Worm (Caenorhabditis elegans): Measurements from ENCODE around the gene dsl-2.

Gene dsl-2

ce11 chrIV:1204870-1205269 is at the start of gene dsl-2:
TSS of gene dsl-2 (minus strand) at chrIV:1204970.
- no peak for TF ChIP-seq nhr-28 (tag; optimal IDR thresholded peaks at IDR 0.05)
- no peak for TF ChIP-seq sptf-1 (tag; optimal IDR thresholded peaks at IDR 0.05)
- TF ChIP-seq unc-39 (tag; optimal IDR thresholded peaks at IDR 0.05), result no peak
- no peak for TF ChIP-seq nhr-12 (tag; optimal IDR thresholded peaks at IDR 0.05)
- no peak for TF ChIP-seq nhr-237 (tag; optimal IDR thresholded peaks at IDR 0.05)
- no peak for TF ChIP-seq elt-1 (tag; optimal IDR thresholded peaks at IDR 0.05; ENCODE audit: borderline replicate concordance, insufficient read depth)
- no peak for TF ChIP-seq drap-1 (GFP tag; optimal IDR thresholded peaks at IDR 0.05)

DNA sequence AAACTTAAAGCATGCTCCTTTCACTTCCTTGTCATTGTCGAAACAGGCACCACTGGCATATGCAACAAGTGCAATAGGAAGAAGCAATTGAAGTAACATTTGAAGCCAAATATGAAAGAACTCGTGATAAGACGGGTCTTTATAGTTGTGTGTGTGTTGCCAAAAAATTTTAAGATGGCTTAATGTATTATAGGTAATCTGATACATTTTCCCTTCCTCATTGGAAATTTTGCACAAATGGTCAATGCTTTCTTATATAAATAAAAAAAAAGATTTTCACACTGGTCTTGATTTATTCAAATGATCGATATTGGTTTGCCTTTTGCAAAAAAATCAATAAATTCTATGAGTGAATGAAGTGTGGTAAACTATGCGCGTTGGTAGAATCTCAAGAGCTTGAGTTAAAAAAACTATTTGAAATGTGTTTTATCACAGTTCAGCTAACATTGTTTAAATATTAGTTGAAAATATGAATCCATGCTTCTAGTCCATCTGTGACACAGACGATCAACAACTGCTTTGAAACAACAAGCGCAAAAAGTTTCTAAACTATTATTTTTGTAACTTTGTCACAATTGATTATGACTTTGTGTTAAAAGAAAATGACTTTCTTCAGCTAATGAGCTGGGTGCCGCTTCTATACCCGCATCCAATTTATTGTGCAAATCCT is 46.6 kb upstream of the dsl-2 start, which contains the start of the genes clec-166 and F38A1.6:
TSS of gene clec-166 (minus strand) at position 101 of the 670 bp plus-strand sequence.
TSS of gene F38A1.6 (plus strand) at position 620 of the 670 bp plus-strand sequence.
- TF ChIP-seq ceh-83 (GFP tag; optimal IDR thresholded peaks at IDR 0.05), result no peak
- no peak for TF ChIP-seq tbx-8 (GFP tag; optimal IDR thresholded peaks at IDR 0.05)
- TF ChIP-seq sptf-1 (tag; optimal IDR thresholded peaks at IDR 0.05), result no peak
- TF ChIP-seq nhr-237 (tag; optimal IDR thresholded peaks at IDR 0.05), result no peak
- no peak for TF ChIP-seq blmp-1 (tag; optimal IDR thresholded peaks at IDR 0.05)
- TF ChIP-seq nhr-28 (tag; optimal IDR thresholded peaks at IDR 0.05), result no peak
- TF ChIP-seq cnd-1 (tag; optimal IDR thresholded peaks at IDR 0.05), result no peak
- TF ChIP-seq M03D4.4 (tag; optimal IDR thresholded peaks at IDR 0.05), result no peak
- no peak for TF ChIP-seq lsy-2 (tag; optimal IDR thresholded peaks at IDR 0.05)
- no peak for TF ChIP-seq nhr-12 (tag; optimal IDR thresholded peaks at IDR 0.05)
- TF ChIP-seq flh-1 (GFP tag; optimal IDR thresholded peaks at IDR 0.05), result no peak
- TF ChIP-seq ces-1 (GFP tag; optimal IDR thresholded peaks at IDR 0.05), result no peak
- TF ChIP-seq ztf-11 (tag; optimal IDR thresholded peaks at IDR 0.05), result no peak
- TF ChIP-seq unc-120 (tag; optimal IDR thresholded peaks at IDR 0.05; ENCODE audit: poor library complexity, severe bottlenecking), result no peak
- no peak for TF ChIP-seq ceh-43 (GFP tag; optimal IDR thresholded peaks at IDR 0.05)

DNA sequence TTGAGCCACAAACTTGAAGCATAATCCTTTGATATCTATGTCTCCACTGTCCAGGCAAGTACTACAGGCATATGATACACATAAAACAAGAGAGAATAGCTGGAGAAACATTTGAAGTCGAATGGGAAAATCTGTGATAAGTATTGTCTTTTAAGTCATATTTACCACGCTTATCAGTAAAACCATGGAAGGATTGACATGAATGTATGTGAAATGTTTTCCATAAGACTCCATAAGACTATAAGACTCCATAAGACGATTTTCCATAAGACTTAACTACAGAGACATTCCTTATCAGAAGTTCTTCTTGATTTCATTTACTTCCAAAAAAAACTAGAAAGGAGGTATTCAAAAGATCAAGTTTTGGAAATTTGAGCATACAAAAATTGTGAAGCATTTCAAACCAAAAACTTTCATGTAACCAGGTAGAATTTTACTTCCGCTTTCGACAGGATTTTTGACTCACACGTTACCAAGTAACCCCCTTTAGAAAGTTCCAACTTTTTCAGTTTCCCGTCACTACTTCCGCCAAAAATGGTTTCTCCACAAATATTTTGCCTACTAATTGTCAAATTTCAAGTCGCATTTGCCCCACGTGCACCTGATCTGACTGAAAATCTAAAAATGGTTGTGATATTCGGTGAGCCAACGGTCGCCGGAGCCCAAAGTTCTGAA is 42.1 kb upstream of the dsl-2 start, which contains the start of the genes clec-165 and F38A1.11:
TSS of gene clec-165 (minus strand) at position 125 of the 675 bp plus-strand sequence.
TSS of gene F38A1.11 (plus strand) at position 625 of the 675 bp plus-strand sequence.
- no peak for TF ChIP-seq lin-13 (tag; optimal IDR thresholded peaks at IDR 0.05)

DNA sequence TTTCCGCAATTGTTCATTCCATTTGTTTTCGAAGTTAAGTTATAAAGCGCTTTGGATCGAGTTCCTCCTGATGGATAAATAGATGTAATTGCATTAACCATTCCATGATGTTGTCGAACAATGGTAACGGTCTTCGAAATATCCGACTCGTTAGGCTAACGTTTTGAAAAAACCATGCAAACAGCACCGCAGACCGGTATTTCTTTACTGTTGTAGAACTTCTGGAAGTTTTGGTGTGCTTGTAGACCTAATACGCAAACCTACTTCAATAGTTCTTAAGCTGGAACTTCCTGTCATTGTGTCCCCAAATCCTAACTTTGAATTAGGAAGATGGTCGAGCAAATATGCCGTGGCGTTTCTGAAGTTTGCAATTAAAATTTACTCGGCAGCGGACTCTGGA is 40.5 kb upstream of the dsl-2 start, which contains the start of gene F38A1.9:
TSS of gene F38A1.9 (minus strand) at position 101 of the 400 bp plus-strand sequence.
- TF ChIP-seq unc-39 (tag; optimal IDR thresholded peaks at IDR 0.05), result no peak
- no peak for TF ChIP-seq sptf-1 (tag; optimal IDR thresholded peaks at IDR 0.05)
- TF ChIP-seq unc-120 (tag; optimal IDR thresholded peaks at IDR 0.05; ENCODE audit: poor library complexity, severe bottlenecking), result no peak
- TF ChIP-seq tbx-8 (GFP tag; optimal IDR thresholded peaks at IDR 0.05), result no peak
- no peak for TF ChIP-seq ham-2 (GFP tag; optimal IDR thresholded peaks at IDR 0.05)
- TF ChIP-seq flh-1 (GFP tag; optimal IDR thresholded peaks at IDR 0.05), result no peak
- no peak for TF ChIP-seq cnd-1 (tag; optimal IDR thresholded peaks at IDR 0.05)
- no peak for TF ChIP-seq unc-62 (GFP tag; optimal IDR thresholded peaks at IDR 0.05)
- no peak for TF ChIP-seq nhr-2 (tag; optimal IDR thresholded peaks at IDR 0.05)
- no peak for TF ChIP-seq mls-2 (tag; optimal IDR thresholded peaks at IDR 0.05)
- no peak for TF ChIP-seq bed-3 (GFP tag; optimal IDR thresholded peaks at IDR 0.05)
- no peak for TF ChIP-seq nhr-237 (tag; optimal IDR thresholded peaks at IDR 0.05)
- TF ChIP-seq ceh-83 (GFP tag; optimal IDR thresholded peaks at IDR 0.05), result no peak
- TF ChIP-seq mep-1 (tag; optimal IDR thresholded peaks at IDR 0.05), result no peak
- TF ChIP-seq hlh-1 (tag; optimal IDR thresholded peaks at IDR 0.05), result no peak
- no peak for TF ChIP-seq sem-2 (GFP tag; optimal IDR thresholded peaks at IDR 0.05)
- TF ChIP-seq lin-32 (GFP tag; optimal IDR thresholded peaks at IDR 0.05), result no peak

DNA sequence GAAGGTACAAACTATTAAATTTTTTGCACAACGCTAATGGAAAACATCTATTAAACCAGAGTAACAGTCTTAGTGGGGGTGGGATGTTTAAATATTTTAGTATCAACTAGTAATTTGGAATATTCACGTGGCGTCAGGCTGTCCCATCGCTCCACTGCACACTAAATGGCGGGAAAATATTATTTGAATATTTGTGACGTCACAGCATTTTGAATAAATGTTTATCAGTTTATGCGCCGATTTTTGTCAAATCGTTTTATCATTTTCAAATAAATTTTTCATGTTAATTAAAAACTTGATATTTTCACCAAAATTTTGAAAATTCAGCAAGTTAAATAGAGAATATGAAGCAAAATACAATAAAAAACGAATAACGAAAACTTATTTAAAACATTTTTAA is 38.5 kb upstream of the dsl-2 start, which contains the start of gene F38A1.15:
TSS of gene F38A1.15 (minus strand) at position 101 of the 400 bp plus-strand sequence.
- TF ChIP-seq mls-2 (tag; optimal IDR thresholded peaks at IDR 0.05), result no peak
